Worm (Caenorhabditis elegans): ENCODE data around the gene Y14H12A.1.

DNA sequence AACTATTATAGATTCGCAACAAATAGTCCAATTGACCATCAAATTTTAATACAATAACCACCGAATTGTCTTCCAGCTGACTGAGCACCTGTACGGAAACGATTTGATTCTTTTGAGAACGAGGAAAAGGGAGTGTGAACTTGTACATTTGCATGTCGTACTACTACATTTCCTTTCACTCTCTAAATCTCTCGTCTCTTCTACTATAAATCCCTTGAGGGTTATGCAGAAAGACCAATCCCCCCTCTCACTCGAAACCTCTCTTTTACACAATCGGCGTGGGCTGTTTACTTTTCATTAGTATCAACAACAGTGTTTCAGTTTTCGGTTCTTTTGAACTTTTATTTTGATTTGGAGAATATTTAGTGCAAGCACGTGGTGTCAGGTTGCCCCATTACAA lies 9.1 kb downstream of the Y14H12A.1 start:
- no peak for TF ChIP-seq lir-3 (tag; optimal IDR thresholded peaks at IDR 0.05; ENCODE audit: poor library complexity)
- TF ChIP-seq lin-35 (GFP tag; optimal IDR thresholded peaks at IDR 0.05), result no peak
- no peak for TF ChIP-seq pag-3 (tag; optimal IDR thresholded peaks at IDR 0.05; ENCODE audit: borderline replicate concordance, insufficient read depth)
- TF ChIP-seq fos-1 (tag; optimal IDR thresholded peaks at IDR 0.05), result no peak
- no peak for TF ChIP-seq nhr-237 (tag; optimal IDR thresholded peaks at IDR 0.05)
- TF ChIP-seq lsy-2 (tag; optimal IDR thresholded peaks at IDR 0.05), result no peak
- no peak for TF ChIP-seq fkh-10 (GFP tag; optimal IDR thresholded peaks at IDR 0.05)
- TF ChIP-seq unc-130 (tag; optimal IDR thresholded peaks at IDR 0.05), result no peak
- TF ChIP-seq nhr-90 (tag; optimal IDR thresholded peaks at IDR 0.05; ENCODE audit: poor library complexity), result no peak
